Worm (Caenorhabditis elegans) whole organism, L4 larva: ENCODE results near the gene unc-130.

Source experiments
- ZK337.2 ChIP-seq: fragments of 200-800 bp; sonication (Bioruptor generic); IDR thresholded peaks from 2 replicates; pipeline ENCODE4 v1.3.6; 2022; ENCODE audit warnings: missing genetic modification reagents, missing genetic modification characterization, missing compliant biosample characterization
- ama-1 ChIP-seq: fragments of 150-350 bp; optimal IDR thresholded peaks from 2 replicates; lab custom pipeline; 2014; ENCODE audit warnings: inconsistent platforms, mixed read lengths

ce11 chrII:11284701-11285100 lies 2.9 kb downstream of the unc-130 start:
- TF ChIP-seq ama-1 (lab: Kevin White, UChicago) (no peak), ZK337.2 (no peak)
